Worm (Caenorhabditis elegans) whole organism, young adult: Measurements from ENCODE around the gene gcy-8.

ENCODE experiments used
- K11D2.4 ChIP-seq: fragments of 200-800 bp; sonication (Bioruptor generic); IDR thresholded peaks from 2 replicates; pipeline ENCODE4 v1.3.6; 2022; ENCODE audit warnings: missing genetic modification reagents, missing genetic modification characterization, missing compliant biosample characterization
- T26A5.8 ChIP-seq: sonication (generic microtip); optimal IDR thresholded peaks from 2 replicates; lab custom pipeline; 2016; ENCODE audit warnings: missing genetic modification characterization, missing compliant biosample characterization
- cebp-2 ChIP-seq: fragments of 200-800 bp; sonication (Bioruptor generic); IDR thresholded peaks from 2 replicates; pipeline ENCODE4 v1.3.6; 2022; ENCODE audit warnings: missing genetic modification characterization, missing compliant biosample characterization
- chd-7 ChIP-seq: sonication (generic microtip); optimal IDR thresholded peaks from 2 replicates; lab custom pipeline; 2016; ENCODE audit warnings: mild to moderate bottlenecking, missing genetic modification characterization, moderate library complexity, missing compliant biosample characterization
- lir-1 ChIP-seq: fragments of 200-800 bp; sonication (Bioruptor generic); conservative IDR thresholded peaks from 2 replicates; pipeline ENCODE4 v1.3.6; 2022; ENCODE audit warnings: missing genetic modification reagents, missing genetic modification characterization, missing compliant biosample characterization
- madf-3 ChIP-seq: fragments of 200-800 bp; sonication (Bioruptor generic); IDR thresholded peaks from 2 replicates; pipeline ENCODE4 v1.3.6; 2022; ENCODE audit warnings: missing genetic modification reagents, missing genetic modification characterization, missing compliant biosample characterization
- pha-4 ChIP-seq: fragments of 150-350 bp; sonication (generic microtip); optimal IDR thresholded peaks from 2 replicates; lab custom pipeline; 2014; ENCODE audit warnings: missing biosample characterization, missing genetic modification reagents, missing genetic modification characterization
- sea-2 ChIP-seq: fragments of 200-800 bp; sonication (Bioruptor generic); IDR thresholded peaks from 2 replicates; pipeline ENCODE4 v1.3.6; 2022; ENCODE audit warnings: missing genetic modification characterization, missing compliant biosample characterization

DNA sequence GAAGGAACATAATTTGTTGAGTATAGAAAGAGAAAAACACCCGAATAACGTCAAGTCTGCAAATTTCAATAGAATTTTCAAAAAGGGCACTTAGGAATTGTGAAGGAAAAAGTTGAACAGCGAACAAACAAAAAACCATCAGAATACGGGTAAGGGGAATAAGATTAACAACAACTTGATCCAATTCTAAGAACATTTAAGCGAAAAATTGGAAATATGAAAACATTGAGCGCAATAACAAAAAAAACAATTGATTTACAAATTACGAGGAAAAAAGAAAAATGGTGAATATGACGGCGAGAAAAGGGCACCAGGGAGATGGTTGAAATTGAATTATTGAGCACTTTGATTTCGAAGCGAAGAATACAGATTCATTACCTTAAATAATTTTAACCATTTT lies 11.0 kb upstream of the gcy-8 start:
- TF ChIP-seq chd-7 = no peak
- TF ChIP-seq madf-3 = no peak
- TF ChIP-seq pha-4 (tag; lab: Kevin White, UChicago) = no peak
- no peak for TF ChIP-seq lir-1 (GFP tag; lab: Robert Waterston, UW)
- TF ChIP-seq K11D2.4 (GFP tag; lab: Robert Waterston, UW) = no peak
- no peak for TF ChIP-seq T26A5.8
- TF ChIP-seq sea-2 (GFP tag; lab: Robert Waterston, UW) = no peak
- no peak for TF ChIP-seq cebp-2 (GFP tag; lab: Robert Waterston, UW)
